Worm (Caenorhabditis elegans) whole organism, midembryonic: ENCODE data around the gene F10D2.8.

Source experiments
- T22C8.4 ChIP-seq: fragments of 200-800 bp; sonication (Bioruptor generic); IDR thresholded peaks from 2 replicates; pipeline ENCODE4 v1.3.6; 2022; ENCODE audit warnings: missing genetic modification characterization, missing compliant biosample characterization
- cog-1 ChIP-seq: sonication (generic microtip); optimal IDR thresholded peaks from 2 replicates; lab custom pipeline; 2016; ENCODE audit warnings: missing genetic modification characterization, missing compliant biosample characterization
- flt-1 ChIP-seq: fragments of 200-800 bp; sonication (Bioruptor generic); IDR thresholded peaks from 2 replicates; pipeline ENCODE4 v1.3.6; 2022; ENCODE audit warnings: missing genetic modification characterization, missing compliant biosample characterization
- klf-2 ChIP-seq: fragments of 200-800 bp; sonication (Bioruptor generic); conservative IDR thresholded peaks from 2 replicates; pipeline ENCODE4 v1.3.6; 2022; ENCODE audit warnings: missing genetic modification reagents, missing genetic modification characterization, missing compliant biosample characterization
- ref-1 ChIP-seq: fragments of 200-800 bp; sonication (Bioruptor generic); conservative IDR thresholded peaks from 2 replicates; pipeline ENCODE4 v1.3.6; 2022; ENCODE audit warnings: missing genetic modification reagents, missing genetic modification characterization, missing compliant biosample characterization
- tab-1 ChIP-seq: fragments of 200-800 bp; sonication (Bioruptor generic); IDR thresholded peaks from 2 replicates; pipeline ENCODE4 v1.3.6; 2022; ENCODE audit warnings: missing genetic modification characterization, missing compliant biosample characterization
- ztf-23 ChIP-seq: fragments of 200-800 bp; sonication (Bioruptor generic); IDR thresholded peaks from 2 replicates; pipeline ENCODE4 v1.3.6; 2022; ENCODE audit warnings: missing genetic modification reagents, missing genetic modification characterization, missing compliant biosample characterization

DNA sequence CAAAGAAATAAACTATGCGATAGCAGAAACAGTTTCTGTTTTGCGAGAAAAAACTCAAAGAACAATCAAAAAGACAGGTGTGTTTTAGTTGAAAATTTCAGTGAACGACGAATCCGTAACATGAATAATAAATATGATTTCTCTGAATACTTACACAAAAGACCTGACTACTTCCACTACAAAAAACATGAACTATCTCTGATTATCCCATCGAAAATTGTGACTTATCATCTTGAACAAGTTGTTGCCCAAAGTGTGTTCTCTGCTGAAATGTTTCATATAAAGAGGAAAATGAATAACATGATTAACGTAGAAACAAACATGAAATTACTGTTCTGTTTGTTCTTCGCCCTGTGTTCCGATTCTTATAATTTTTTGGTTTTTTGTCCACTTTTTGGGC, 16.2 kb upstream of the F10D2.8 start, which contains the start of gene ugt-36:
- TF ChIP-seq T22C8.4, result no peak
- no peak for TF ChIP-seq ztf-23
- no peak for TF ChIP-seq flt-1 (GFP tag; lab: Robert Waterston, UW)
- no peak for TF ChIP-seq tab-1 (GFP tag; lab: Robert Waterston, UW)
- TF ChIP-seq ref-1 (GFP tag; lab: Robert Waterston, UW), result no peak
- TF ChIP-seq klf-2 (GFP tag; lab: Robert Waterston, UW), result no peak
- TF ChIP-seq cog-1, result no peak
